Worm (Caenorhabditis elegans): ENCODE results near the gene spp-9.

Gene spp-9

DNA sequence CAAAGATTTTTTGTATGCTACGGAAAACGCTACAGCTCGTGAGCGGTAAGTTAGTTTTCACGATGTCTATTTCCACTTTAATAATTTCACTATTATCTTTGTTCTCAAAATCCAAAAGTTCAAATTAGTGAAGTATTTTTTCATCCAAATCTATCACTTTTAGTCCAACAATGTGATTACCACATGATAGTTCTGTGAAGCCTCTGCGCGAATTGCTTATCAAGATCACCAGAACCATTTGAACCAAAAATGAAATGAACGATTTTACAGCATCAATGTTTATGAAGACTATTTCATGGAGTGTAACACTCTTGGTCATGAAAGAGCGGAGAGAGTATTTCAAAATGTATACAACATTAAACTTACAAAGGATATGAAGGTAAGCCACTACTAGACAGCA, 46.9 kb downstream of the spp-9 start:
- TF ChIP-seq nhr-90 (tag; optimal IDR thresholded peaks at IDR 0.05; ENCODE audit: poor library complexity) (no peak), C04F5.9 (tag; optimal IDR thresholded peaks at IDR 0.05) (no peak), elt-3 (tag; optimal IDR thresholded peaks at IDR 0.05) (peak in 2 of 6 experiments; percentile 11 to 73), skn-1 (tag; optimal IDR thresholded peaks at IDR 0.05) (no peak), unc-62 (GFP tag; optimal IDR thresholded peaks at IDR 0.05) (no peak), hpl-2 (GFP tag; optimal IDR thresholded peaks at IDR 0.05) (no peak), snpc-4 (tag; optimal IDR thresholded peaks at IDR 0.05) (no peak), lin-39 (tag; optimal IDR thresholded peaks at IDR 0.05) (no peak), fkh-4 (tag; optimal IDR thresholded peaks at IDR 0.05; ENCODE audit: borderline replicate concordance) (no peak), nhr-85 (tag) (peak; percentile 13), C34B4.2 (tag; optimal IDR thresholded peaks at IDR 0.05) (no peak), lin-13 (GFP tag; optimal IDR thresholded peaks at IDR 0.05) (no peak), hlh-17 (GFP tag; optimal IDR thresholded peaks at IDR 0.05; ENCODE audit: borderline replicate concordance) (no peak), lsy-2 (tag; optimal IDR thresholded peaks at IDR 0.05) (no peak), pqm-1 (tag; optimal IDR thresholded peaks at IDR 0.05) (no peak), ceh-90 (tag; optimal IDR thresholded peaks at IDR 0.05) (no peak), blmp-1 (tag; optimal IDR thresholded peaks at IDR 0.05) (peak; percentile 62), pax-3 (tag; optimal IDR thresholded peaks at IDR 0.05) (no peak), dsc-1 (tag; optimal IDR thresholded peaks at IDR 0.05) (no peak), aha-1 (tag; optimal IDR thresholded peaks at IDR 0.05) (no peak), nhr-19 (GFP tag; conservative IDR thresholded peaks at IDR 0.05) (0 out of 2 replicates have a peak, but pooled peaks have one; percentile 35), tlp-1 (tag; optimal IDR thresholded peaks at IDR 0.05) (no peak), ets-5 (GFP tag; IDR thresholded peaks at IDR 0.05) (no peak), egl-27 (tag; optimal IDR thresholded peaks at IDR 0.05) (no peak), nhr-84 (tag; optimal IDR thresholded peaks at IDR 0.05) (no peak), zag-1 (tag; optimal IDR thresholded peaks at IDR 0.05) (no peak), sox-4 (tag; optimal IDR thresholded peaks at IDR 0.05) (no peak), nhr-20 (tag; optimal IDR thresholded peaks at IDR 0.05) (peak; percentile 52), ceh-63 (GFP tag; optimal IDR thresholded peaks at IDR 0.05) (no peak), rnt-1 (tag; optimal IDR thresholded peaks at IDR 0.05) (no peak), unc-98 (GFP tag; IDR thresholded peaks at IDR 0.05) (no peak), efl-1 (optimal IDR thresholded peaks at IDR 0.05) (no peak), efl-1 (GFP tag; optimal IDR thresholded peaks at IDR 0.05 in 1 of 2) (peak in 1 of 2 experiments; percentile 18), mdl-1 (tag; optimal IDR thresholded peaks at IDR 0.05) (no peak), vab-15 (tag; optimal IDR thresholded peaks at IDR 0.05) (no peak), tbx-2 (tag; optimal IDR thresholded peaks at IDR 0.05) (no peak), grh-1 (GFP tag; IDR thresholded peaks at IDR 0.05) (no peak), fkh-10 (GFP tag; optimal IDR thresholded peaks at IDR 0.05) (no peak), sup-37 (GFP tag; optimal IDR thresholded peaks at IDR 0.05) (no peak), hlh-4 (tag; optimal IDR thresholded peaks at IDR 0.05) (no peak), lin-35 (GFP tag; optimal IDR thresholded peaks at IDR 0.05) (no peak)

DNA sequence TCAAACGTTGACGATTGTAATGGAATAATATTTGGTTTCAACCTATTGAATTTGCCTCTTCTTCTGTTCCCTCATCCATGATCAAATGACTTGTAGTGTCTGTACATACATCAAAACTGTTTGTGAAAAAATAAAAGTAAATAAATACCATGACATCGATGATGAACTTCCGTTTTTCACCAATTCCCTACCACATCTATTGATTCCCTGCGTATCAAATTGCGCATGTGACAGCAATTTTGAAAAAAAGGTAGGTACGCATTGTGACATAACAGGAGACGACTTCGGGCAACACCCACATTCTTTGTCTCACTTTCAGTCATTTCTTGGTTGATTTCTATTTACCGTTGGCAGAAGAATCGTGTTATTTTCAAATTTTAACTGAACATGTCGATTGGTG, 48.8 kb downstream of the spp-9 start, which contains the start of gene C35C5.9:
Gene C35C5.9 (plus strand): TSS at position 161 of the 400 bp plus-strand sequence.
- TF ChIP-seq zag-1 (tag; optimal IDR thresholded peaks at IDR 0.05): no peak
- no peak for TF ChIP-seq mep-1 (tag; optimal IDR thresholded peaks at IDR 0.05)
- no peak for TF ChIP-seq fkh-8 (tag; optimal IDR thresholded peaks at IDR 0.05)
- TF ChIP-seq C04F5.9 (tag; optimal IDR thresholded peaks at IDR 0.05): no peak
- no peak for TF ChIP-seq nhr-84 (tag; optimal IDR thresholded peaks at IDR 0.05)
- TF ChIP-seq egl-13 (tag; optimal IDR thresholded peaks at IDR 0.05): no peak
- no peak for TF ChIP-seq lin-39 (tag; optimal IDR thresholded peaks at IDR 0.05)
- TF ChIP-seq unc-86 (tag; optimal IDR thresholded peaks at IDR 0.05): no peak
- no peak for TF ChIP-seq aha-1 (tag; optimal IDR thresholded peaks at IDR 0.05)
- TF ChIP-seq unc-30 (tag; optimal IDR thresholded peaks at IDR 0.05): no peak
- TF ChIP-seq tlp-1 (tag; optimal IDR thresholded peaks at IDR 0.05): no peak
- TF ChIP-seq pax-3 (tag; optimal IDR thresholded peaks at IDR 0.05): no peak
- TF ChIP-seq alr-1 (tag; optimal IDR thresholded peaks at IDR 0.05; ENCODE audit: borderline replicate concordance): no peak
- no peak for TF ChIP-seq ama-1 (optimal IDR thresholded peaks at IDR 0.05)
- no peak for TF ChIP-seq sox-4 (tag; optimal IDR thresholded peaks at IDR 0.05)
- peak; percentile 66 for TF ChIP-seq blmp-1 (tag; optimal IDR thresholded peaks at IDR 0.05)
- peak in 1 of 3 experiments; percentile 10 for TF ChIP-seq dpl-1 (GFP tag; optimal IDR thresholded peaks at IDR 0.05)
- TF ChIP-seq nhr-85 (tag): peak; percentile 89
- TF ChIP-seq elt-3 (tag; optimal IDR thresholded peaks at IDR 0.05): peak in 2 of 6 experiments; percentile 51 to 56
- TF ChIP-seq xbp-1 (tag; optimal IDR thresholded peaks at IDR 0.05): no peak
- no peak for TF ChIP-seq fkh-4 (tag; optimal IDR thresholded peaks at IDR 0.05; ENCODE audit: borderline replicate concordance)
- peak in 1 of 2 experiments; percentile 37 for TF ChIP-seq mdl-1 (tag; optimal IDR thresholded peaks at IDR 0.05)
- TF ChIP-seq C16A3.4 (tag; optimal IDR thresholded peaks at IDR 0.05): no peak
- TF ChIP-seq lin-15B (tag; optimal IDR thresholded peaks at IDR 0.05): no peak
- no peak for TF ChIP-seq mab-9 (GFP tag; IDR thresholded peaks at IDR 0.05)
